Fruit fly (Drosophila melanogaster) whole organism, wandering third instar larva: Measurements from ENCODE around the gene CG2681.

Source experiments
- Hr78 ChIP-seq: fragments of >200 bp; optimal IDR thresholded peaks from 2 replicates; lab custom pipeline; 2017; ENCODE audit warnings: missing biosample characterization, missing genetic modification characterization
- Jra ChIP-seq: sonication (Bioruptor generic); optimal IDR thresholded peaks from 2 replicates; lab custom pipeline; 2016; ENCODE audit warnings: missing biosample characterization, missing genetic modification characterization
- dsf ChIP-seq: sonication (Bioruptor generic); optimal IDR thresholded peaks from 2 replicates; lab custom pipeline; 2016; ENCODE audit warnings: missing biosample characterization, missing genetic modification characterization, borderline replicate concordance

- no peak for TF ChIP-seq dsf
- TF ChIP-seq Hr78 = no peak
- TF ChIP-seq Jra = no peak
Measured at dm6 chrX:2757400-2757799, 48.9 kb downstream of the CG2681 start.
